Fruit fly (Drosophila melanogaster) whole organism, embryonic: ENCODE measurements around the gene CG15439.
A peak's percentile ranks its signal among the peaks of the same experiment; 100 is the strongest.

Experiments
- ATbp ChIP-seq: fragments of 200-800 bp; sonication (Bioruptor generic); optimal IDR thresholded peaks from 2 replicates; lab custom pipeline; 2017; ENCODE audit warnings: missing biosample characterization, mild to moderate bottlenecking, missing genetic modification characterization, missing genetic modification reagents
- B-H2 ChIP-seq: fragments of 200-800 bp; sonication (Bioruptor generic); optimal IDR thresholded peaks from 2 replicates; lab custom pipeline; 2018; ENCODE audit warnings: missing biosample characterization, mild to moderate bottlenecking, missing genetic modification characterization
- Blimp-1 ChIP-seq: fragments of 200-800 bp; sonication (Bioruptor generic); optimal IDR thresholded peaks from 3 replicates; lab custom pipeline; 2018; ENCODE audit warnings: missing biosample characterization, missing genetic modification characterization, mild to moderate bottlenecking, moderate library complexity, missing genetic modification reagents
- BtbVII ChIP-seq: fragments of 200-800 bp; sonication (Bioruptor generic); optimal IDR thresholded peaks from 3 replicates; lab custom pipeline; 2017; ENCODE audit warnings: missing biosample characterization, mild to moderate bottlenecking, missing genetic modification characterization
- CG10431 ChIP-seq: fragments of 200-800 bp; sonication (Bioruptor generic); optimal IDR thresholded peaks from 3 replicates; lab custom pipeline; 2018; ENCODE audit warnings: missing biosample characterization, mild to moderate bottlenecking, missing genetic modification characterization
- CG10959 ChIP-seq: fragments of 200-800 bp; sonication (Bioruptor generic); IDR thresholded peaks from 2 replicates; pipeline ENCODE4 v1.3.6; 2022; ENCODE audit warnings: missing biosample characterization, missing genetic modification characterization
- CG11398 ChIP-seq: fragments of 200-800 bp; sonication (Bioruptor generic); optimal IDR thresholded peaks from 2 replicates; lab custom pipeline; 2016; ENCODE audit warnings: missing biosample characterization, missing genetic modification characterization
- CG12155 ChIP-seq: fragments of 200-800 bp; sonication (Bioruptor generic); optimal IDR thresholded peaks from 3 replicates; lab custom pipeline; 2016; ENCODE audit warnings: missing biosample characterization, missing genetic modification characterization
- CG14860 ChIP-seq: fragments of 200-800 bp; sonication (Bioruptor generic); IDR thresholded peaks from 3 replicates; pipeline ENCODE4 v1.3.6; 2022; ENCODE audit warnings: missing biosample characterization, missing genetic modification characterization; ENCODE audit not compliant: partially characterized antibody
- CG15269 ChIP-seq: fragments of 200-800 bp; sonication (Bioruptor generic); optimal IDR thresholded peaks from 2 replicates; lab custom pipeline; 2018; ENCODE audit warnings: missing biosample characterization, mild to moderate bottlenecking, missing genetic modification characterization, moderate library complexity
- CG15601 ChIP-seq: fragments of 200-800 bp; sonication (Bioruptor generic); optimal IDR thresholded peaks from 3 replicates; lab custom pipeline; 2019; ENCODE audit warnings: missing biosample characterization, mild to moderate bottlenecking, missing genetic modification characterization, moderate library complexity
- CG1603 ChIP-seq: fragments of 200-800 bp; sonication (Bioruptor generic); optimal IDR thresholded peaks from 2 replicates; lab custom pipeline; 2019; ENCODE audit warnings: missing biosample characterization, mild to moderate bottlenecking, missing genetic modification characterization, moderate library complexity
- CG17359 ChIP-seq: fragments of 200-800 bp; sonication (Bioruptor generic); optimal IDR thresholded peaks from 3 replicates; lab custom pipeline; 2018; ENCODE audit warnings: missing biosample characterization, mild to moderate bottlenecking, missing genetic modification characterization, moderate library complexity
- CG18011 ChIP-seq: fragments of 200-800 bp; sonication (Bioruptor generic); optimal IDR thresholded peaks from 2 replicates; lab custom pipeline; 2017; ENCODE audit warnings: missing biosample characterization, missing genetic modification characterization, mild to moderate bottlenecking, moderate library complexity, missing genotype
- CG18476 ChIP-seq: fragments of 200-800 bp; sonication (Bioruptor generic); optimal IDR thresholded peaks from 2 replicates; lab custom pipeline; 2016; ENCODE audit warnings: missing biosample characterization, mild to moderate bottlenecking, missing genetic modification characterization
- CG2129 ChIP-seq: fragments of 200-800 bp; sonication (Bioruptor generic); IDR thresholded peaks from 2 replicates; pipeline ENCODE4 v1.3.6; 2022; ENCODE audit warnings: missing biosample characterization, missing genetic modification characterization; ENCODE audit not compliant: partially characterized antibody
- CG31388 ChIP-seq: fragments of 200-800 bp; sonication (Bioruptor generic); optimal IDR thresholded peaks from 2 replicates; lab custom pipeline; 2016; ENCODE audit warnings: missing biosample characterization, missing genetic modification characterization
- CG3407 ChIP-seq: fragments of 200-800 bp; sonication (Bioruptor generic); optimal IDR thresholded peaks from 2 replicates; lab custom pipeline; 2018; ENCODE audit warnings: missing biosample characterization, mild to moderate bottlenecking, missing genetic modification characterization
- CG43689 ChIP-seq: fragments of 200-800 bp; sonication (Bioruptor generic); IDR thresholded peaks from 2 replicates; pipeline ENCODE4 v1.3.6; 2022; ENCODE audit warnings: missing biosample characterization, missing genetic modification characterization
- CG4820 ChIP-seq: fragments of 200-800 bp; sonication (Bioruptor generic); optimal IDR thresholded peaks from 3 replicates; lab custom pipeline; 2016; ENCODE audit warnings: missing biosample characterization, missing genetic modification characterization
- CG7928 ChIP-seq: fragments of 200-800 bp; sonication (Bioruptor generic); optimal IDR thresholded peaks from 2 replicates; lab custom pipeline; 2017; ENCODE audit warnings: missing biosample characterization, mild to moderate bottlenecking, missing genetic modification characterization
- CG7963 ChIP-seq: fragments of 200-800 bp; sonication (Bioruptor generic); IDR thresholded peaks from 3 replicates; pipeline ENCODE4 v1.3.6; 2022; ENCODE audit warnings: missing biosample characterization, missing genetic modification characterization; ENCODE audit not compliant: partially characterized antibody
- CG8388 ChIP-seq: fragments of 200-800 bp; sonication (Bioruptor generic); optimal IDR thresholded peaks from 2 replicates; lab custom pipeline; 2019; ENCODE audit warnings: missing biosample characterization, mild to moderate bottlenecking, missing genetic modification characterization, moderate library complexity
- CG9876 ChIP-seq: fragments of 200-800 bp; sonication (Bioruptor generic); optimal IDR thresholded peaks from 2 replicates; lab custom pipeline; 2016; ENCODE audit warnings: missing biosample characterization, missing genetic modification characterization
- CG9932 ChIP-seq: fragments of 200-800 bp; sonication (Bioruptor generic); IDR thresholded peaks from 2 replicates; pipeline ENCODE4 v1.3.6; 2022; ENCODE audit warnings: missing biosample characterization, missing genetic modification characterization
- Dip2 ChIP-seq: fragments of 200-800 bp; sonication (Bioruptor generic); IDR thresholded peaks from 2 replicates; pipeline ENCODE4 v1.3.6; 2022; ENCODE audit warnings: missing biosample characterization, missing genetic modification characterization
- HLH4C ChIP-seq: fragments of 200-800 bp; sonication (Bioruptor generic); IDR thresholded peaks from 3 replicates; pipeline ENCODE4 v1.3.6; 2022; ENCODE audit warnings: missing biosample characterization, missing genetic modification characterization; ENCODE audit not compliant: partially characterized antibody
- HLH54F ChIP-seq: fragments of 200-800 bp; sonication (Bioruptor generic); optimal IDR thresholded peaks from 3 replicates; lab custom pipeline; 2016; ENCODE audit warnings: missing biosample characterization, missing genetic modification characterization
- Lpt ChIP-seq: fragments of >200 bp; optimal IDR thresholded peaks from 2 replicates; lab custom pipeline; 2018; ENCODE audit warnings: missing biosample characterization, missing genetic modification characterization
- Mes4 ChIP-seq: fragments of 200-800 bp; sonication (Bioruptor generic); optimal IDR thresholded peaks from 2 replicates; lab custom pipeline; 2016; ENCODE audit warnings: missing biosample characterization, missing genetic modification characterization
- Vsx1 ChIP-seq: fragments of 200-800 bp; sonication (Bioruptor generic); optimal IDR thresholded peaks from 2 replicates; lab custom pipeline; 2017; ENCODE audit warnings: missing biosample characterization, mild to moderate bottlenecking, missing genetic modification characterization, missing genetic modification reagents
- abd-A ChIP-seq: fragments of 200-800 bp; sonication (Bioruptor generic); optimal IDR thresholded peaks from 3 replicates; lab custom pipeline; 2019; ENCODE audit warnings: missing biosample characterization, mild to moderate bottlenecking, missing genetic modification characterization, moderate library complexity
- ase ChIP-seq: fragments of 200-800 bp; sonication (Bioruptor generic); IDR thresholded peaks from 3 replicates; pipeline ENCODE4 v1.3.6; 2022; ENCODE audit warnings: missing biosample characterization, missing genetic modification characterization
- cato ChIP-seq: fragments of 200-800 bp; sonication (Bioruptor generic); optimal IDR thresholded peaks from 2 replicates; lab custom pipeline; 2016; ENCODE audit warnings: missing biosample characterization, missing genetic modification characterization, borderline replicate concordance
- eve ChIP-seq, 2 experiments: fragments of >200 bp; optimal IDR thresholded peaks; 2 replicates each; lab custom pipeline; 2017; ENCODE audit warnings: missing biosample characterization in 2 of 2, missing genetic modification characterization in 2 of 2
- fu2 ChIP-seq: fragments of 200-800 bp; sonication (Bioruptor generic); optimal IDR thresholded peaks from 2 replicates; lab custom pipeline; 2016; ENCODE audit warnings: missing biosample characterization, missing genetic modification characterization
- gfzf ChIP-seq: fragments of 200-800 bp; sonication (Bioruptor generic); optimal IDR thresholded peaks from 2 replicates; lab custom pipeline; 2016; ENCODE audit warnings: missing biosample characterization, mild to moderate bottlenecking, missing genetic modification characterization, moderate library complexity
- grn ChIP-seq: fragments of 200-800 bp; sonication (Bioruptor generic); optimal IDR thresholded peaks from 3 replicates; lab custom pipeline; 2017; ENCODE audit warnings: missing biosample characterization, missing genetic modification characterization
- h ChIP-seq: fragments of >200 bp; optimal IDR thresholded peaks from 2 replicates; lab custom pipeline; 2017
- ham ChIP-seq: fragments of 200-800 bp; sonication (Bioruptor generic); IDR thresholded peaks from 2 replicates; pipeline ENCODE4 v1.3.6; 2022; ENCODE audit warnings: missing biosample characterization, missing genetic modification characterization
- inv ChIP-seq: fragments of 200-800 bp; sonication (Bioruptor generic); IDR thresholded peaks from 2 replicates; pipeline ENCODE4 v1.3.6; 2022; ENCODE audit warnings: missing biosample characterization, missing genetic modification characterization; ENCODE audit not compliant: partially characterized antibody
- jing ChIP-seq: fragments of 200-800 bp; sonication (Bioruptor generic); optimal IDR thresholded peaks from 2 replicates; lab custom pipeline; 2018; ENCODE audit warnings: missing biosample characterization, mild to moderate bottlenecking, missing genetic modification characterization
- jumu ChIP-seq: fragments of 200-800 bp; sonication (Bioruptor generic); optimal IDR thresholded peaks from 3 replicates; lab custom pipeline; 2016; ENCODE audit warnings: missing biosample characterization, missing genetic modification characterization
- lab ChIP-seq: fragments of 200-800 bp; sonication (Bioruptor generic); optimal IDR thresholded peaks from 3 replicates; lab custom pipeline; 2017; ENCODE audit warnings: missing biosample characterization, missing genetic modification characterization, mild to moderate bottlenecking, moderate library complexity, missing genetic modification reagents
- peb ChIP-seq: fragments of 200-800 bp; sonication (Bioruptor generic); IDR thresholded peaks from 2 replicates; pipeline ENCODE4 v1.3.6; 2022; ENCODE audit warnings: missing biosample characterization, missing genetic modification characterization
- salm ChIP-seq: fragments of 200-800 bp; sonication (Bioruptor generic); optimal IDR thresholded peaks from 2 replicates; lab custom pipeline; 2018; ENCODE audit warnings: missing biosample characterization, mild to moderate bottlenecking, missing genetic modification characterization
- sd ChIP-seq: fragments of 200-800 bp; sonication (Bioruptor generic); optimal IDR thresholded peaks from 3 replicates; lab custom pipeline; 2018; ENCODE audit warnings: missing biosample characterization, mild to moderate bottlenecking, missing genetic modification characterization, moderate library complexity
- tio ChIP-seq: fragments of 200-800 bp; sonication (Bioruptor generic); optimal IDR thresholded peaks from 2 replicates; lab custom pipeline; 2017; ENCODE audit warnings: missing biosample characterization, missing genetic modification characterization, inconsistent platforms
- vnd ChIP-seq: fragments of 200-800 bp; sonication (Bioruptor generic); IDR thresholded peaks from 3 replicates; pipeline ENCODE4 v1.3.6; 2022; ENCODE audit warnings: missing biosample characterization, missing genetic modification characterization; ENCODE audit not compliant: partially characterized antibody

Gene CG15439

DNA sequence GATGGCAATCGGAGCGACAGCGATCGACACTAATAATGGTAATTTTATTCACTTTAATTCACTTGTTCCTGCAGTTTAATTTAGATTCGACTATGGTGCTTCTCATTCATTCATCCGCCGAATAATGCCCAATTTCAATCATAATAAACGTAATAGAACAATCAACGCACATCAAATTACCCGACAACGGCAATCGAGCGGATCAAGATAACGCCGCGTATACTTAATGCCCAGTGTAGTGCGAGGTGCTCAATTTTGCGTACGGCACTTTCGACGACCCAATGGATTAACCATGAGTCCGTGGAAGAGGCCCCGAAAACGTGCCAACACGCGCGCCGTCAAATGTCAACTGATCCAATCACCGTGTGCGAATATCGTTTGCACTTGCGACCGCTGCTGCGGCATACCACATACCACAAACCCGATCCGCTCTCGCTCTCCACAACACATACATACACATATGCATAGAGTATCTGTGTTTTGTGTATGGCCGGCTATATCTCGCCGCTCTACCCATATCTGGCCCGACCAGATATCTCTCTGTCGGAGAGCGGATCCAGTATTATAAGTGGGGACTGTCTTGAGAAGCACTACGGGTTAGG, 23.9 kb upstream of the CG15439 start, which contains the start of gene ine (continued):
- TF ChIP-seq CG14860 (GFP tag; lab: Robert Waterston, UW) (no peak), CG9932 (GFP tag; lab: Robert Waterston, UW) (no peak), CG12155 (GFP tag; lab: Kevin White, UChicago) (no peak), CG10431 (GFP tag; lab: Kevin White, UChicago) (no peak), grn (peak; percentile 81), sd (peak; percentile 77), CG2129 (no peak), eve (GFP tag; optimal IDR thresholded peaks at IDR 0.05; lab: Kevin White, UChicago) (no peak), cato (GFP tag; lab: Kevin White, UChicago) (no peak)
- TF ChIP-seq, all 482 proteins: peak for 26

dm6 chr2L:4475422-4475821, 22.6 kb upstream of the CG15439 start:
- peak; percentile 30 for TF ChIP-seq salm (tag; lab: Kevin White, UChicago)
- TF ChIP-seq CG43689 (GFP tag; lab: Robert Waterston, UW), result no peak
- no peak for TF ChIP-seq gfzf (GFP tag; lab: Kevin White, UChicago)
- no peak for TF ChIP-seq Mes4
- TF ChIP-seq ATbp (GFP tag; lab: Kevin White, UChicago), result peak; percentile 65
- TF ChIP-seq CG7963 (GFP tag; lab: Robert Waterston, UW), result no peak
- TF ChIP-seq CG18476 (GFP tag; lab: Kevin White, UChicago), result no peak
- no peak for TF ChIP-seq CG1603 (tag; lab: Kevin White, UChicago)
- TF ChIP-seq jing (GFP tag; lab: Kevin White, UChicago), result no peak
- TF ChIP-seq ase (GFP tag; lab: Robert Waterston, UW), result no peak
- no peak for TF ChIP-seq CG7928 (GFP tag; lab: Kevin White, UChicago)
- TF ChIP-seq CG17359 (tag; lab: Kevin White, UChicago), result no peak
- no peak for TF ChIP-seq CG4820 (GFP tag; lab: Kevin White, UChicago)
- peak; percentile 15 for TF ChIP-seq CG15601 (tag; lab: Kevin White, UChicago)
- peak; percentile 6 for TF ChIP-seq CG15269 (tag; lab: Kevin White, UChicago)
- no peak for TF ChIP-seq HLH54F (GFP tag; lab: Kevin White, UChicago)
- TF ChIP-seq CG11398 (GFP tag; lab: Kevin White, UChicago), result no peak
- TF ChIP-seq Vsx1 (GFP tag; lab: Kevin White, UChicago), result no peak
- TF ChIP-seq CG8388 (GFP tag; lab: Kevin White, UChicago), result no peak
- TF ChIP-seq HLH4C (GFP tag; lab: Robert Waterston, UW), result no peak
- peak; percentile 15 for TF ChIP-seq lab
- TF ChIP-seq fu2 (GFP tag; lab: Kevin White, UChicago), result no peak
- peak; percentile 15 for TF ChIP-seq BtbVII
- TF ChIP-seq ham (GFP tag; lab: Robert Waterston, UW), result no peak
- no peak for TF ChIP-seq vnd
- peak; percentile 24 for TF ChIP-seq Blimp-1 (GFP tag; lab: Kevin White, UChicago)
- TF ChIP-seq abd-A (tag; lab: Kevin White, UChicago), result no peak
- no peak for TF ChIP-seq CG31388
- TF ChIP-seq CG9876 (GFP tag; lab: Kevin White, UChicago), result no peak
- no peak for TF ChIP-seq tio (GFP tag; lab: Kevin White, UChicago)
- no peak for TF ChIP-seq B-H2 (GFP tag; lab: Kevin White, UChicago)
- no peak for TF ChIP-seq h (lab: Kevin White, UChicago)
- no peak for TF ChIP-seq Lpt (GFP tag; lab: Kevin White, UChicago)
- peak; percentile 28 for TF ChIP-seq CG3407 (GFP tag; lab: Kevin White, UChicago)
- TF ChIP-seq CG10959 (GFP tag; lab: Robert Waterston, UW), result no peak
- no peak for TF ChIP-seq jumu (GFP tag; lab: Kevin White, UChicago)
- TF ChIP-seq inv (GFP tag; lab: Robert Waterston, UW), result no peak
- TF ChIP-seq peb (GFP tag; lab: Robert Waterston, UW), result no peak
- TF ChIP-seq Dip2 (GFP tag; lab: Robert Waterston, UW), result no peak
- no peak for TF ChIP-seq CG18011 (GFP tag; lab: Kevin White, UChicago)
